Worm (Caenorhabditis elegans) whole organism, L4 larva: ENCODE results near the gene srd-56.

Experiments used
- R02D3.7 ChIP-seq: fragments of 150-350 bp; sonication (generic microtip); optimal IDR thresholded peaks from 3 replicates; lab custom pipeline; 2014; ENCODE audit warnings: missing biosample characterization, missing genetic modification characterization
- ceh-82 ChIP-seq: sonication (generic microtip); optimal IDR thresholded peaks from 2 replicates; lab custom pipeline; 2017; ENCODE audit warnings: missing biosample characterization, missing genetic modification characterization
- fos-1 ChIP-seq: fragments of 150-350 bp; optimal IDR thresholded peaks from 2 replicates; lab custom pipeline; 2014; ENCODE audit warnings: missing biosample characterization, missing genetic modification characterization
- madf-9 ChIP-seq: fragments of 200-800 bp; sonication (Bioruptor generic); conservative IDR thresholded peaks from 2 replicates; pipeline ENCODE4 v1.3.6; 2022; ENCODE audit warnings: missing genetic modification reagents, missing genetic modification characterization, missing compliant biosample characterization
- mdl-1 ChIP-seq, 2 experiments: fragments of 150-350 bp in 1 of 2; sonication (generic microtip) in 1 of 2; optimal IDR thresholded peaks; 2 replicates each; lab custom pipeline; 2014 to 2017; ENCODE audit warnings: missing biosample characterization in 2 of 2, missing genetic modification characterization in 2 of 2
- mxl-3 ChIP-seq: fragments of 200-800 bp; sonication (Bioruptor generic); optimal IDR thresholded peaks from 2 replicates; lab custom pipeline; 2018; ENCODE audit warnings: mild to moderate bottlenecking, missing genetic modification characterization, missing compliant biosample characterization

ce11 chrII:7208184-7208583 lies 5.2 kb upstream of the srd-56 start, which contains the start of gene dhs-7:
- TF ChIP-seq mxl-3 (GFP tag; lab: Kevin White, UChicago) (no peak), madf-9 (GFP tag; lab: Robert Waterston, UW) (no peak), mdl-1 (tag; optimal IDR thresholded peaks at IDR 0.05; lab: Kevin White, UChicago) (no peak), fos-1 (tag; lab: Kevin White, UChicago) (no peak), ceh-82 (tag; lab: Kevin White, UChicago) (no peak), R02D3.7 (tag; lab: Kevin White, UChicago) (no peak)
